Fruit fly (Drosophila melanogaster): ENCODE data around the gene Sos.

Gene Sos

dm6 chr2L:13835002-13835910 is 21.6 kb downstream of the Sos start, which contains the start of the genes mRpS23 and CenG1A:
TSS of gene mRpS23 (minus strand) at chr2L:13835072.
TSS of gene CenG1A (plus strand) at chr2L:13835564.
- peak; percentile 100 for TF ChIP-seq org-1 (GFP tag; optimal IDR thresholded peaks at IDR 0.05)
- peak; percentile 99 for TF ChIP-seq CG2202 (tag; optimal IDR thresholded peaks at IDR 0.05)
- peak; percentile 100 for TF ChIP-seq CG10979 (tag; optimal IDR thresholded peaks at IDR 0.05)
- TF ChIP-seq bigmax (GFP tag; optimal IDR thresholded peaks at IDR 0.05) = peak; percentile 89
- peak; percentile 100 for TF ChIP-seq E2f1 (GFP tag; IDR thresholded peaks at IDR 0.05)
- TF ChIP-seq pfk (GFP tag; optimal IDR thresholded peaks at IDR 0.05) = peak; percentile 81
- peak; percentile 79 for TF ChIP-seq hbn (GFP tag; IDR thresholded peaks at IDR 0.05; ENCODE audit: partially characterized antibody)
- TF ChIP-seq dmrt99B (tag; optimal IDR thresholded peaks at IDR 0.05) = peak; percentile 100
- TF ChIP-seq HLH54F (GFP tag; optimal IDR thresholded peaks at IDR 0.05) = peak; percentile 100
- peak; percentile 100 for TF ChIP-seq CG6765 (GFP tag; optimal IDR thresholded peaks at IDR 0.05)
- peak; percentile 100 for TF ChIP-seq gem (tag; optimal IDR thresholded peaks at IDR 0.05)
- peak; percentile 98 for TF ChIP-seq Neu2 (GFP tag; optimal IDR thresholded peaks at IDR 0.05; ENCODE audit: borderline replicate concordance)
- TF ChIP-seq HmgD (GFP tag; optimal IDR thresholded peaks at IDR 0.05) = peak; percentile 99
- TF ChIP-seq MBD-R2 (GFP tag; IDR thresholded peaks at IDR 0.05) = peak; percentile 100
- peak; percentile 99 for TF ChIP-seq scrt (GFP tag; optimal IDR thresholded peaks at IDR 0.05)
- TF ChIP-seq pita (GFP tag; optimal IDR thresholded peaks at IDR 0.05) = no peak
- TF ChIP-seq nerfin-2 (GFP tag; IDR thresholded peaks at IDR 0.05; ENCODE audit: partially characterized antibody) = peak; percentile 66; the same call in 1 of the 2 replicates
- peak; percentile 99 for TF ChIP-seq onecut (GFP tag; IDR thresholded peaks at IDR 0.05)
- peak; percentile 100 for TF ChIP-seq CG17328 (GFP tag; IDR thresholded peaks at IDR 0.05)
- TF ChIP-seq luna (GFP tag; optimal IDR thresholded peaks at IDR 0.05) = peak; percentile 99
- peak; percentile 100 for TF ChIP-seq tgo (GFP tag; IDR thresholded peaks at IDR 0.05)
- TF ChIP-seq Max (GFP tag; optimal IDR thresholded peaks at IDR 0.05) = peak; percentile 100
- TF ChIP-seq danr (GFP tag; IDR thresholded peaks at IDR 0.05) = peak; percentile 99
- TF ChIP-seq CG7987 (GFP tag; optimal IDR thresholded peaks at IDR 0.05) = peak; percentile 99
- peak; percentile 99 for TF ChIP-seq Elba2 (GFP tag; optimal IDR thresholded peaks at IDR 0.05)
- TF ChIP-seq E2f2 (GFP tag; IDR thresholded peaks at IDR 0.05) = peak; percentile 95
- peak; percentile 100 for TF ChIP-seq Oaz (GFP tag; IDR thresholded peaks at IDR 0.05)
- peak; percentile 100 for TF ChIP-seq CG12659 (GFP tag; optimal IDR thresholded peaks at IDR 0.05)
- TF ChIP-seq lmd (GFP tag; IDR thresholded peaks at IDR 0.05) = peak; percentile 100
- peak; percentile 100 for TF ChIP-seq CG12219 (GFP tag; optimal IDR thresholded peaks at IDR 0.05)
- peak; percentile 100 for TF ChIP-seq ci (GFP tag; IDR thresholded peaks at IDR 0.05)
- TF ChIP-seq Ravus (GFP tag; IDR thresholded peaks at IDR 0.05) = peak; percentile 99
- TF ChIP-seq al (GFP tag; IDR thresholded peaks at IDR 0.05) = peak; percentile 100
- peak; percentile 85 for TF ChIP-seq HLH4C (GFP tag; IDR thresholded peaks at IDR 0.05; ENCODE audit: partially characterized antibody)
- TF ChIP-seq zen (tag; optimal IDR thresholded peaks at IDR 0.05) = peak; percentile 100
- peak; percentile 100 for TF ChIP-seq Chrac-16 (GFP tag; optimal IDR thresholded peaks at IDR 0.05)
- peak; percentile 100 for TF ChIP-seq CG10654 (GFP tag; optimal IDR thresholded peaks at IDR 0.05)
- peak; percentile 74 for TF ChIP-seq CG6791 (GFP tag; IDR thresholded peaks at IDR 0.05; ENCODE audit: partially characterized antibody)
- TF ChIP-seq CG12391 (tag; optimal IDR thresholded peaks at IDR 0.05) = peak; percentile 100
- peak; percentile 100 for TF ChIP-seq Gug (GFP tag; IDR thresholded peaks at IDR 0.05)
- peak; percentile 99 for TF ChIP-seq Blimp-1 (GFP tag; optimal IDR thresholded peaks at IDR 0.05)
- TF ChIP-seq wor (GFP tag; IDR thresholded peaks at IDR 0.05) = peak; percentile 100
- TF ChIP-seq Sin3A (optimal IDR thresholded peaks at IDR 0.05) = peak; percentile 55
- peak; percentile 99 for TF ChIP-seq CG34376 (GFP tag; optimal IDR thresholded peaks at IDR 0.05)
- TF ChIP-seq Pdp1 (GFP tag; optimal IDR thresholded peaks at IDR 0.05) = peak; percentile 99 to 100
- peak; percentile 100 for TF ChIP-seq CG1233 (GFP tag; optimal IDR thresholded peaks at IDR 0.05)
- peak; percentile 100 for TF ChIP-seq CG14050 (GFP tag; IDR thresholded peaks at IDR 0.05)
- peak; percentile 100 for TF ChIP-seq Ptx1 (GFP tag; IDR thresholded peaks at IDR 0.05)
